Worm (Caenorhabditis elegans) whole organism, young adult: Measurements from ENCODE around the gene srt-27.

ENCODE experiments used
- B0261.1 ChIP-seq: sonication (generic microtip); optimal IDR thresholded peaks from 2 replicates; lab custom pipeline; 2016; ENCODE audit warnings: mild to moderate bottlenecking, missing genetic modification characterization, moderate library complexity, missing compliant biosample characterization
- F22D6.2 ChIP-seq: sonication (generic microtip); optimal IDR thresholded peaks from 2 replicates; lab custom pipeline; 2016; ENCODE audit warnings: mild to moderate bottlenecking, missing genetic modification characterization, missing compliant biosample characterization
- F39B2.1 ChIP-seq: fragments of 200-800 bp; sonication (Bioruptor generic); IDR thresholded peaks from 2 replicates; pipeline ENCODE4 v1.3.6; 2022; ENCODE audit warnings: missing genetic modification reagents, missing genetic modification characterization, missing compliant biosample characterization
- F49E8.2 ChIP-seq: sonication (generic microtip); optimal IDR thresholded peaks from 3 replicates; lab custom pipeline; 2017; ENCODE audit warnings: missing genetic modification characterization, mild to moderate bottlenecking, missing compliant biosample characterization, antibody characterized with exemption, moderate library complexity; ENCODE audit not compliant: insufficient read depth
- F52B5.7 ChIP-seq: sonication (generic microtip); optimal IDR thresholded peaks from 2 replicates; lab custom pipeline; 2016; ENCODE audit warnings: mild to moderate bottlenecking, missing genetic modification characterization, missing compliant biosample characterization
- K11D2.4 ChIP-seq: fragments of 200-800 bp; sonication (Bioruptor generic); IDR thresholded peaks from 2 replicates; pipeline ENCODE4 v1.3.6; 2022; ENCODE audit warnings: missing genetic modification reagents, missing genetic modification characterization, missing compliant biosample characterization
- K12H6.12 ChIP-seq: fragments of 200-800 bp; sonication (Bioruptor generic); optimal IDR thresholded peaks from 2 replicates; lab custom pipeline; 2018; ENCODE audit warnings: mild to moderate bottlenecking, missing genetic modification characterization, missing compliant biosample characterization
- Y53F4B.3 ChIP-seq: fragments of 200-800 bp; sonication (Bioruptor generic); IDR thresholded peaks from 2 replicates; pipeline ENCODE4 v1.3.6; 2022; ENCODE audit warnings: missing genetic modification reagents, missing genetic modification characterization, missing compliant biosample characterization
- akir-1 ChIP-seq: fragments of 200-800 bp; sonication (Bioruptor generic); optimal IDR thresholded peaks from 2 replicates; lab custom pipeline; 2018; ENCODE audit warnings: mild to moderate bottlenecking, missing genetic modification characterization, moderate library complexity, missing compliant biosample characterization
- aptf-2 ChIP-seq: fragments of 200-800 bp; sonication (Bioruptor generic); conservative IDR thresholded peaks from 2 replicates; pipeline ENCODE4 v1.3.6; 2022; ENCODE audit warnings: missing genetic modification reagents, missing genetic modification characterization, missing compliant biosample characterization
- atf-7 ChIP-seq: sonication (generic microtip); optimal IDR thresholded peaks from 2 replicates; lab custom pipeline; 2017; ENCODE audit warnings: mild to moderate bottlenecking, missing genetic modification characterization, missing compliant biosample characterization
- ceh-100 ChIP-seq: fragments of 200-800 bp; sonication (Bioruptor generic); IDR thresholded peaks from 2 replicates; pipeline ENCODE4 v1.3.6; 2022; ENCODE audit warnings: missing genetic modification reagents, missing genetic modification characterization, missing compliant biosample characterization
- ceh-27 ChIP-seq: fragments of 200-800 bp; sonication (Bioruptor generic); optimal IDR thresholded peaks from 2 replicates; lab custom pipeline; 2018; ENCODE audit warnings: mild to moderate bottlenecking, missing genetic modification characterization, moderate library complexity, missing compliant biosample characterization
- ceh-40 ChIP-seq: fragments of 200-800 bp; sonication (Bioruptor generic); IDR thresholded peaks from 2 replicates; pipeline ENCODE4 v1.3.6; 2022; ENCODE audit warnings: missing genetic modification characterization, missing compliant biosample characterization
- ceh-58 ChIP-seq: fragments of 200-800 bp; sonication (Bioruptor generic); IDR thresholded peaks from 2 replicates; pipeline ENCODE4 v1.3.6; 2022; ENCODE audit warnings: missing genetic modification characterization, missing compliant biosample characterization
- die-1 ChIP-seq: sonication (generic microtip); optimal IDR thresholded peaks from 2 replicates; lab custom pipeline; 2016; ENCODE audit warnings: missing genotype, mild to moderate bottlenecking, missing genetic modification characterization, missing compliant biosample characterization
- dox-1 ChIP-seq: fragments of 200-800 bp; sonication (Bioruptor generic); IDR thresholded peaks from 2 replicates; pipeline ENCODE4 v1.3.6; 2022; ENCODE audit warnings: missing genetic modification reagents, missing genetic modification characterization, missing compliant biosample characterization
- egl-44 ChIP-seq: fragments of 200-800 bp; sonication (Bioruptor generic); IDR thresholded peaks from 2 replicates; pipeline ENCODE4 v1.3.6; 2022; ENCODE audit warnings: missing genetic modification reagents, missing genetic modification characterization, missing compliant biosample characterization
- egrh-3 ChIP-seq: fragments of 200-800 bp; sonication (Bioruptor generic); IDR thresholded peaks from 2 replicates; pipeline ENCODE4 v1.3.6; 2022; ENCODE audit warnings: missing genetic modification reagents, missing genetic modification characterization, missing compliant biosample characterization
- ets-4 ChIP-seq: fragments of 200-800 bp; sonication (Bioruptor generic); optimal IDR thresholded peaks from 2 replicates; lab custom pipeline; 2018; ENCODE audit warnings: mild to moderate bottlenecking, missing genetic modification characterization, missing compliant biosample characterization
- hmg-20 ChIP-seq: fragments of 200-800 bp; sonication (Bioruptor generic); IDR thresholded peaks from 2 replicates; pipeline ENCODE4 v1.3.6; 2022; ENCODE audit warnings: missing genetic modification reagents, missing genetic modification characterization, missing compliant biosample characterization
- hrde-1 ChIP-seq: sonication (generic microtip); optimal IDR thresholded peaks from 2 replicates; lab custom pipeline; 2016; ENCODE audit warnings: missing genetic modification characterization, mild to moderate bottlenecking, missing compliant biosample characterization, moderate library complexity, missing genotype, missing genetic modification reagents, borderline replicate concordance
- hsf-1 ChIP-seq: fragments of 200-800 bp; sonication (Bioruptor generic); IDR thresholded peaks from 2 replicates; pipeline ENCODE4 v1.3.6; 2022; ENCODE audit warnings: missing genetic modification reagents, missing genetic modification characterization, missing compliant biosample characterization
- let-526 ChIP-seq: fragments of 200-800 bp; sonication (Bioruptor generic); IDR thresholded peaks from 2 replicates; pipeline ENCODE4 v1.3.6; 2022; ENCODE audit warnings: missing genetic modification reagents, missing genetic modification characterization, missing compliant biosample characterization
- lin-26 ChIP-seq: fragments of 200-800 bp; sonication (Bioruptor generic); IDR thresholded peaks from 2 replicates; pipeline ENCODE4 v1.3.6; 2022; ENCODE audit warnings: missing genetic modification reagents, missing genetic modification characterization, missing compliant biosample characterization
- lin-40 ChIP-seq: sonication (generic microtip); optimal IDR thresholded peaks from 2 replicates; lab custom pipeline; 2016; ENCODE audit warnings: missing genetic modification characterization, mild to moderate bottlenecking, missing compliant biosample characterization, missing genotype, missing genetic modification reagents
- madf-3 ChIP-seq: fragments of 200-800 bp; sonication (Bioruptor generic); IDR thresholded peaks from 2 replicates; pipeline ENCODE4 v1.3.6; 2022; ENCODE audit warnings: missing genetic modification reagents, missing genetic modification characterization, missing compliant biosample characterization
- madf-6 ChIP-seq: fragments of 200-800 bp; sonication (Bioruptor generic); IDR thresholded peaks from 2 replicates; pipeline ENCODE4 v1.3.6; 2022; ENCODE audit warnings: missing genetic modification reagents, missing genetic modification characterization, missing compliant biosample characterization
- madf-8 ChIP-seq: fragments of 200-800 bp; sonication (Bioruptor generic); conservative IDR thresholded peaks from 2 replicates; pipeline ENCODE4 v1.3.6; 2022; ENCODE audit warnings: missing genetic modification reagents, missing genetic modification characterization, missing compliant biosample characterization
- nhr-27 ChIP-seq: fragments of 200-800 bp; sonication (Bioruptor generic); optimal IDR thresholded peaks from 2 replicates; lab custom pipeline; 2018; ENCODE audit warnings: mild to moderate bottlenecking, missing genetic modification characterization, moderate library complexity, missing compliant biosample characterization
- pha-4 ChIP-seq: fragments of 150-350 bp; sonication (generic microtip); optimal IDR thresholded peaks from 2 replicates; lab custom pipeline; 2014; ENCODE audit warnings: missing biosample characterization, missing genetic modification reagents, missing genetic modification characterization
- rec-8 ChIP-seq, 2 experiments: sonication (generic microtip); optimal IDR thresholded peaks; 2 replicates each; lab custom pipeline; 2016; ENCODE audit warnings: mild to moderate bottlenecking in 2 of 2, missing genetic modification characterization in 2 of 2, missing genetic modification reagents in 2 of 2, missing genotype in 2 of 2, missing biosample characterization in 1 of 2, missing compliant biosample characterization in 1 of 2, moderate library complexity in 1 of 2
- rpc-1 ChIP-seq, 2 experiments: fragments of 150-350 bp in 1 of 2; sonication (generic microtip) in 1 of 2; optimal IDR thresholded peaks; 2 replicates each; lab custom pipeline; 2014 to 2018; ENCODE audit warnings: missing biosample characterization in 1 of 2, missing genetic modification characterization in 1 of 2, missing genetic modification reagents in 1 of 2, missing genotype in 1 of 2
- sdz-38 ChIP-seq: sonication (generic microtip); optimal IDR thresholded peaks from 2 replicates; lab custom pipeline; 2016; ENCODE audit warnings: missing genotype, missing genetic modification characterization, missing compliant biosample characterization
- sea-2 ChIP-seq: fragments of 200-800 bp; sonication (Bioruptor generic); IDR thresholded peaks from 2 replicates; pipeline ENCODE4 v1.3.6; 2022; ENCODE audit warnings: missing genetic modification characterization, missing compliant biosample characterization
- snpc-1.1 ChIP-seq: sonication (generic microtip); optimal IDR thresholded peaks from 2 replicates; lab custom pipeline; 2017; ENCODE audit warnings: missing genetic modification characterization, mild to moderate bottlenecking, missing compliant biosample characterization, antibody characterized with exemption, moderate library complexity, missing genotype, missing genetic modification reagents; ENCODE audit not compliant: insufficient read depth
- snpc-3.4 ChIP-seq: sonication (generic microtip); optimal IDR thresholded peaks from 2 replicates; lab custom pipeline; 2017; ENCODE audit warnings: missing genetic modification characterization, mild to moderate bottlenecking, missing compliant biosample characterization, antibody characterized with exemption, moderate library complexity, missing genotype, missing genetic modification reagents
- snpc-4 ChIP-seq, 5 experiments: fragments of 150-350 bp in 1 of 5; sonication (generic microtip) in 4 of 5; optimal IDR thresholded peaks; 2 replicates each; lab custom pipeline; 2014 to 2018; ENCODE audit warnings: missing genetic modification characterization in 5 of 5, missing biosample characterization in 3 of 5, antibody characterized with exemption in 2 of 5, mild to moderate bottlenecking in 2 of 5, missing compliant biosample characterization in 2 of 5, missing genotype in 2 of 5, moderate library complexity in 2 of 5, missing genetic modification reagents in 1 of 5
- zfh-2 ChIP-seq: fragments of 200-800 bp; sonication (Bioruptor generic); conservative IDR thresholded peaks from 2 replicates; pipeline ENCODE4 v1.3.6; 2022; ENCODE audit warnings: missing genetic modification reagents, missing genetic modification characterization, missing compliant biosample characterization
- ztf-22 ChIP-seq: fragments of 200-800 bp; sonication (Bioruptor generic); optimal IDR thresholded peaks from 2 replicates; lab custom pipeline; 2018; ENCODE audit warnings: mild to moderate bottlenecking, missing genetic modification characterization, moderate library complexity, missing compliant biosample characterization
- ztf-25 ChIP-seq: fragments of 200-800 bp; sonication (Bioruptor generic); IDR thresholded peaks from 2 replicates; pipeline ENCODE4 v1.3.6; 2022; ENCODE audit warnings: missing genetic modification reagents, missing genetic modification characterization, missing compliant biosample characterization

Gene srt-27

DNA sequence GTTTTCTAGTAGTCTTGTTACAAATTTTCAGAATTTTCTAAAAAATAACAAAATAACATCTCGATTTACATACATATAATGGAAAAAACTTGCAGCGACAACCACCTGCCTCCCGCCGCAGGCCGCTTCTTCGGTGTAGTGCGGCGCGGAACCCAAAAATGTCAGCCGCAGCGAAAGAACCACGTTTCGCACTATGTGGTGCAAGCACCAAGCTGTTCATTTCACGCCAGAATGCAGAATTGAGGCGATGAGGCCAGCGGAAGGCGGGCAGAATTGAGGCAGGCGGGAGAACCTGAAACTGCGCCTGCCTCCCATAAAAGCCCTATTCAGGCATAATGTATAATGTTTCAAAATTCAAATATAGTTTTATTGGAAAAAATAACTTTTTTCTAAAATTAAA, 40.8 kb upstream of the srt-27 start:
- TF ChIP-seq zfh-2 (GFP tag; lab: Robert Waterston, UW) (peak; percentile 75), lin-40 (tag; lab: Kevin White, UChicago) (no peak)
- TF ChIP-seq, all 124 proteins: peak for 1

DNA sequence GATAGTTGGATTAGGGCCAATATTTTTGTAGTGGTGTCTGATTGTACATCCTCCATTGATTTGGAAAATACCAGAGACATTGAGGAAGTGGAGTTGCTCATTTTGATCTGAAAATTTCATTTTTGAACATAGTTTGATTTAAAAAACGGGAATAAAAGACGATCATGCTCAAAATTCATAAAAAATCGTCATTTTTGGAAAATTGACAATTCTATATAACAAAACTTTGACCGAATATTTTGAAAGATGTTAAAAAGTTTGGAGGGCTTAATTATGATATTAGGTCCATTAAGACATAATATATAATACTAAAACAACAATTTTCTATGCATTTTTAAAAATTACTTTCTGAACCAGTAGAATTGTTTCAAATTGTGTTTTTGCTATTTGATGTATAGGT, 38.8 kb upstream of the srt-27 start, which contains the start of gene srg-58:
srg-58 (minus strand) TSS at position 101 of the 400 bp plus-strand sequence.
- TF ChIP-seq Y53F4B.3 (no peak), ceh-58 (GFP tag; lab: Robert Waterston, UW) (no peak), ceh-27 (GFP tag; lab: Kevin White, UChicago) (no peak), atf-7 (tag; lab: Kevin White, UChicago) (no peak), F22D6.2 (no peak), dox-1 (GFP tag; lab: Robert Waterston, UW) (no peak), F52B5.7 (no peak), sea-2 (GFP tag; lab: Robert Waterston, UW) (no peak), egl-44 (GFP tag; lab: Robert Waterston, UW) (no peak), zfh-2 (GFP tag; lab: Robert Waterston, UW) (no peak)

DNA sequence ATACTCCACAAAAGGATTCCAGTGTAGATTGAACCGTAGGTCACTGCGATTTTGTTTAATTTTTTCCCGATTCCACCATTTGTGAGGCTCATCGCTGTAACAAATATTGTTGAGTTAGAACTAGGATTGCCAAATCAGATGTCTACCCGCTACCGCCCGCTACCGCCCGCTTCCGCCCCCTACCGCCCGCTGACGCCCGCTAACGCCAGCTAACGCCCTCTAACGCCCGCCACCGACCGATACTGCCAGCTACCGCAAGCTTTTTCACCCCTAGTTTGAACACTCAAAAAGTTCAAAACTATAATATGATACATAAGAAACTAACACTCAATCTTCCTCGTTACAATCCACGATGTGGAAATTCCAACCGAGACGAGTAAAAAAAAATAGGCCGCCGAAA, 37.8 kb upstream of the srt-27 start:
- TF ChIP-seq hmg-20 = no peak
- peak; percentile 75 for TF ChIP-seq zfh-2 (GFP tag; lab: Robert Waterston, UW)
- TF ChIP-seq sdz-38 (tag; lab: Kevin White, UChicago) = no peak
- peak; percentile 28; the same call in 1 of the 2 replicates for TF ChIP-seq egrh-3 (GFP tag; lab: Robert Waterston, UW)
- TF ChIP-seq, all 124 proteins: peak for 2

DNA sequence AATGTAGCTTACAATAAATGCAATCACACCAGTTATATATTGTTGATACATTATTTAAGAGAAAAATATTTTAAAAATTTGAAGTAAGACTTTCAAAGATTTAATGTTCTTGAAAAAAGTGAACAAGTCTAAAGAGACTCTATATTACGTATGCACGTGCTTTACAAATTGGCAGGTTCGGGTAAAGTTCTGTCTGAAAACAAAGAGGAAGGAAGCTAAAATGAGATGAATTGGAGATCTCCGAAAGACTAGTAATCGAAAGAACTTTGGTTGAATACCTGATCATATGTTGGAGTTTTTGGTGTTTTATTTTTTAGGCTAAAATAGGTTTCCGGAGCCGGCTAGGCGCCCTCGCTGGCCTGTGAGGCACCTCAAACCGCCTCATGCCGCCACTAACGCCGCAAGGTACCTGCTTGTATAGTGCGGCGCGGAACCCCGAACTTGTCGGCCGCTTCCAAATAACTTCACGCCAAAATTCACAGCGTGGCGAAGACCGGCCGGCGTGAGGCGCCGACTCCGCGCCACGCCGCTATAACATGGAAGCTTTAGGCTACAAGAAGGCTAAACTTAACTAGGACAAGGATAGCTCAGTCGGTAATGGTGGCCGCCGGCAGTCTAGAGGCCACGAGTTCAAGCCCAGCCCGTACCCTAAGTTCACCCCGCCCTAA, 36.7 kb upstream of the srt-27 start, which contains the start of gene srx-28:
srx-28 (minus strand) TSS at position 51 of the 668 bp plus-strand sequence.
- TF ChIP-seq B0261.1 = peak; percentile 6
- no peak for TF ChIP-seq F39B2.1
- TF ChIP-seq ztf-22 (GFP tag; lab: Kevin White, UChicago) = no peak
- no peak for TF ChIP-seq madf-3 (GFP tag; lab: Robert Waterston, UW)
- no peak for TF ChIP-seq ceh-100 (GFP tag; lab: Robert Waterston, UW)
- TF ChIP-seq akir-1 (GFP tag; lab: Kevin White, UChicago) = no peak
- no peak for TF ChIP-seq ceh-40 (GFP tag; lab: Robert Waterston, UW)
- no peak for TF ChIP-seq K12H6.12
- no peak for TF ChIP-seq ets-4 (GFP tag; lab: Kevin White, UChicago)
- TF ChIP-seq rec-8 (tag; optimal IDR thresholded peaks at IDR 0.05; lab: Kevin White, UChicago) = no peak
- TF ChIP-seq nhr-27 (tag; lab: Kevin White, UChicago) = no peak
- TF ChIP-seq F49E8.2 (tag; lab: Kevin White, UChicago) = no peak
- TF ChIP-seq hsf-1 (GFP tag; lab: Robert Waterston, UW) = no peak
- TF ChIP-seq snpc-3.4 (tag; lab: Kevin White, UChicago) = no peak
- no peak for TF ChIP-seq lin-26 (GFP tag; lab: Robert Waterston, UW)
- TF ChIP-seq rpc-1 (optimal IDR thresholded peaks at IDR 0.05; lab: Kevin White, UChicago) = peak; percentile 29
- no peak for TF ChIP-seq rpc-1 (tag; optimal IDR thresholded peaks at IDR 0.05; lab: Kevin White, UChicago)
- no peak for TF ChIP-seq madf-6 (GFP tag; lab: Robert Waterston, UW)
- TF ChIP-seq snpc-4 (GFP tag; optimal IDR thresholded peaks at IDR 0.05; lab: Kevin White, UChicago) = no peak
- TF ChIP-seq snpc-4 (tag; optimal IDR thresholded peaks at IDR 0.05; lab: Kevin White, UChicago) = peak in 2 of 4 experiments; percentile 75 to 87
- no peak for TF ChIP-seq pha-4
- no peak for TF ChIP-seq hrde-1 (tag; lab: Kevin White, UChicago)
- TF ChIP-seq snpc-1.1 (tag; lab: Kevin White, UChicago) = peak; percentile 68
- TF ChIP-seq let-526 (GFP tag; lab: Robert Waterston, UW) = no peak
- TF ChIP-seq madf-8 (GFP tag; lab: Robert Waterston, UW) = no peak
- 0 out of 2 replicates have a peak, but pooled peaks have one; percentile 38 for TF ChIP-seq ztf-25 (GFP tag; lab: Robert Waterston, UW)
- no peak for TF ChIP-seq aptf-2 (GFP tag; lab: Robert Waterston, UW)
- TF ChIP-seq die-1 = no peak
- no peak for TF ChIP-seq K11D2.4 (GFP tag; lab: Robert Waterston, UW)
